Fruit fly (Drosophila melanogaster) whole organism, embryonic: ENCODE measurements around the gene Cpr30F.

ENCODE experiments used
- Asciz ChIP-seq: fragments of 200-800 bp; sonication (Bioruptor generic); optimal IDR thresholded peaks from 2 replicates; lab custom pipeline; 2017; ENCODE audit warnings: missing biosample characterization, mild to moderate bottlenecking, missing genetic modification characterization, missing genetic modification reagents
- B-H1 ChIP-seq: fragments of 200-800 bp; sonication (Bioruptor generic); IDR thresholded peaks from 3 replicates; pipeline ENCODE4 v1.3.6; 2022; ENCODE audit warnings: missing biosample characterization, missing genetic modification characterization
- Bdp1 ChIP-seq: fragments of 200-800 bp; sonication (Bioruptor generic); optimal IDR thresholded peaks from 3 replicates; lab custom pipeline; 2016; ENCODE audit warnings: missing biosample characterization, missing genetic modification characterization
- Blimp-1 ChIP-seq: fragments of 200-800 bp; sonication (Bioruptor generic); optimal IDR thresholded peaks from 3 replicates; lab custom pipeline; 2018; ENCODE audit warnings: missing biosample characterization, missing genetic modification characterization, mild to moderate bottlenecking, moderate library complexity, missing genetic modification reagents
- CG10543 ChIP-seq: fragments of 200-800 bp; sonication (Bioruptor generic); optimal IDR thresholded peaks from 3 replicates; lab custom pipeline; 2017; ENCODE audit warnings: missing biosample characterization, mild to moderate bottlenecking, missing genetic modification characterization, moderate library complexity
- CG11093 ChIP-seq: fragments of 200-800 bp; sonication (Bioruptor generic); IDR thresholded peaks from 3 replicates; pipeline ENCODE4 v1.3.6; 2022; ENCODE audit warnings: missing biosample characterization, missing genetic modification characterization
- CG12104 ChIP-seq: fragments of 200-800 bp; sonication (Bioruptor generic); optimal IDR thresholded peaks from 3 replicates; lab custom pipeline; 2016; ENCODE audit warnings: missing biosample characterization, missing genetic modification characterization
- CG12299 ChIP-seq: fragments of 200-800 bp; sonication (Bioruptor generic); optimal IDR thresholded peaks from 2 replicates; lab custom pipeline; 2018; ENCODE audit warnings: missing biosample characterization, mild to moderate bottlenecking, missing genetic modification characterization
- CG12659 ChIP-seq: fragments of 200-800 bp; sonication (Bioruptor generic); optimal IDR thresholded peaks from 3 replicates; lab custom pipeline; 2017; ENCODE audit warnings: mild to moderate bottlenecking, missing biosample characterization, missing genetic modification reagents, missing genetic modification characterization
- CG12942 ChIP-seq: fragments of 200-800 bp; sonication (Bioruptor generic); optimal IDR thresholded peaks from 3 replicates; lab custom pipeline; 2016; ENCODE audit warnings: missing biosample characterization, missing genetic modification characterization
- CG13287 ChIP-seq: fragments of 200-800 bp; sonication (Bioruptor generic); IDR thresholded peaks from 2 replicates; pipeline ENCODE4 v1.3.6; 2022; ENCODE audit warnings: missing biosample characterization, missing genetic modification characterization; ENCODE audit not compliant: partially characterized antibody
- CG13296 ChIP-seq: fragments of 200-800 bp; sonication (Bioruptor generic); optimal IDR thresholded peaks from 3 replicates; lab custom pipeline; 2018; ENCODE audit warnings: missing biosample characterization, mild to moderate bottlenecking, missing genetic modification characterization
- CG13894 ChIP-seq: fragments of 200-800 bp; sonication (Bioruptor generic); optimal IDR thresholded peaks from 3 replicates; lab custom pipeline; 2018; ENCODE audit warnings: missing biosample characterization, mild to moderate bottlenecking, missing genetic modification characterization, moderate library complexity
- CG16863 ChIP-seq: fragments of 200-800 bp; sonication (Bioruptor generic); optimal IDR thresholded peaks from 3 replicates; lab custom pipeline; 2016; ENCODE audit warnings: missing biosample characterization, missing genetic modification characterization
- CG18011 ChIP-seq: fragments of 200-800 bp; sonication (Bioruptor generic); optimal IDR thresholded peaks from 2 replicates; lab custom pipeline; 2017; ENCODE audit warnings: missing biosample characterization, missing genetic modification characterization, mild to moderate bottlenecking, moderate library complexity, missing genotype
- CG31365 ChIP-seq: fragments of 200-800 bp; sonication (Bioruptor generic); optimal IDR thresholded peaks from 2 replicates; lab custom pipeline; 2018; ENCODE audit warnings: missing biosample characterization, mild to moderate bottlenecking, missing genetic modification characterization
- CG4617 ChIP-seq: fragments of 200-800 bp; sonication (Bioruptor generic); optimal IDR thresholded peaks from 3 replicates; lab custom pipeline; 2016; ENCODE audit warnings: missing biosample characterization, missing genetic modification characterization, borderline replicate concordance
- CG6765 ChIP-seq: fragments of 200-800 bp; sonication (Bioruptor generic); optimal IDR thresholded peaks from 3 replicates; lab custom pipeline; 2017; ENCODE audit warnings: missing biosample characterization, mild to moderate bottlenecking, missing genetic modification characterization
- CG7745 ChIP-seq: fragments of 200-800 bp; sonication (Bioruptor generic); optimal IDR thresholded peaks from 2 replicates; lab custom pipeline; 2018; ENCODE audit warnings: missing biosample characterization, mild to moderate bottlenecking, missing genetic modification characterization, moderate library complexity
- CG8388 ChIP-seq: fragments of 200-800 bp; sonication (Bioruptor generic); optimal IDR thresholded peaks from 2 replicates; lab custom pipeline; 2019; ENCODE audit warnings: missing biosample characterization, mild to moderate bottlenecking, missing genetic modification characterization, moderate library complexity
- Camta ChIP-seq: fragments of 200-800 bp; sonication (Bioruptor generic); optimal IDR thresholded peaks from 2 replicates; lab custom pipeline; 2016; ENCODE audit warnings: missing biosample characterization, missing genetic modification characterization
- Dp ChIP-seq: fragments of 200-800 bp; sonication (Bioruptor generic); optimal IDR thresholded peaks from 2 replicates; lab custom pipeline; 2018; ENCODE audit warnings: missing biosample characterization, mild to moderate bottlenecking, missing genetic modification characterization, moderate library complexity
- Drgx ChIP-seq: fragments of 200-800 bp; sonication (Bioruptor generic); IDR thresholded peaks from 2 replicates; pipeline ENCODE4 v1.3.6; 2022; ENCODE audit warnings: missing biosample characterization, missing genetic modification characterization
- HLH54F ChIP-seq: fragments of 200-800 bp; sonication (Bioruptor generic); optimal IDR thresholded peaks from 3 replicates; lab custom pipeline; 2016; ENCODE audit warnings: missing biosample characterization, missing genetic modification characterization
- MESR4 ChIP-seq: fragments of 200-800 bp; sonication (Bioruptor generic); optimal IDR thresholded peaks from 2 replicates; lab custom pipeline; 2018; ENCODE audit warnings: missing biosample characterization, mild to moderate bottlenecking, missing genetic modification characterization, moderate library complexity
- NFAT ChIP-seq: fragments of 200-800 bp; sonication (Bioruptor generic); IDR thresholded peaks from 2 replicates; pipeline ENCODE4 v1.3.6; 2022; ENCODE audit warnings: missing biosample characterization, missing genetic modification characterization
- Oli ChIP-seq: fragments of 200-800 bp; sonication (Bioruptor generic); optimal IDR thresholded peaks from 2 replicates; lab custom pipeline; 2018; ENCODE audit warnings: missing biosample characterization, mild to moderate bottlenecking, missing genetic modification characterization, moderate library complexity
- Side ChIP-seq: fragments of 200-800 bp; sonication (Bioruptor generic); optimal IDR thresholded peaks from 2 replicates; lab custom pipeline; 2016; ENCODE audit warnings: missing biosample characterization, missing genetic modification characterization
- Xbp1 ChIP-seq: fragments of 200-800 bp; sonication (Bioruptor generic); optimal IDR thresholded peaks from 3 replicates; lab custom pipeline; 2016; ENCODE audit warnings: missing biosample characterization, mild to moderate bottlenecking, missing genetic modification characterization
- br ChIP-seq: fragments of >200 bp; optimal IDR thresholded peaks from 2 replicates; lab custom pipeline; 2017
- bsh ChIP-seq, 2 experiments: fragments of 200-800 bp; sonication (Bioruptor generic); optimal IDR thresholded peaks; 2 replicates each; lab custom pipeline; 2017 to 2018; ENCODE audit warnings: mild to moderate bottlenecking in 2 of 2, missing biosample characterization in 2 of 2, missing genetic modification characterization in 2 of 2, moderate library complexity in 1 of 2
- cato ChIP-seq: fragments of 200-800 bp; sonication (Bioruptor generic); optimal IDR thresholded peaks from 2 replicates; lab custom pipeline; 2016; ENCODE audit warnings: missing biosample characterization, missing genetic modification characterization, borderline replicate concordance
- caup ChIP-seq: fragments of 200-800 bp; sonication (Bioruptor generic); optimal IDR thresholded peaks from 3 replicates; lab custom pipeline; 2017; ENCODE audit warnings: missing biosample characterization, mild to moderate bottlenecking, missing genetic modification characterization, moderate library complexity; ENCODE audit not compliant: severe bottlenecking
- chif ChIP-seq, 2 experiments: fragments of 200-800 bp; sonication (Bioruptor generic); optimal IDR thresholded peaks; 3 replicates each; lab custom pipeline; 2016; ENCODE audit warnings: missing biosample characterization in 2 of 2, missing genetic modification characterization in 2 of 2
- chm ChIP-seq: fragments of 200-800 bp; sonication (Bioruptor generic); IDR thresholded peaks from 2 replicates; pipeline ENCODE4 v1.3.6; 2022; ENCODE audit warnings: missing biosample characterization, missing genetic modification characterization
- cwo ChIP-seq: fragments of 200-800 bp; sonication (Bioruptor generic); optimal IDR thresholded peaks from 3 replicates; lab custom pipeline; 2017; ENCODE audit warnings: missing biosample characterization, missing genetic modification characterization, mild to moderate bottlenecking, moderate library complexity, missing genetic modification reagents
- disco-r ChIP-seq: fragments of 200-800 bp; sonication (Bioruptor generic); optimal IDR thresholded peaks from 2 replicates; lab custom pipeline; 2016; ENCODE audit warnings: missing biosample characterization, missing genetic modification characterization
- dmrt11E ChIP-seq: fragments of 200-800 bp; sonication (Bioruptor generic); optimal IDR thresholded peaks from 3 replicates; lab custom pipeline; 2018; ENCODE audit warnings: missing biosample characterization, mild to moderate bottlenecking, missing genetic modification characterization, moderate library complexity
- dysf ChIP-seq: fragments of 200-800 bp; sonication (Bioruptor generic); IDR thresholded peaks from 3 replicates; pipeline ENCODE4 v1.3.6; 2022; ENCODE audit warnings: missing biosample characterization, missing genetic modification characterization
- gfzf ChIP-seq: fragments of 200-800 bp; sonication (Bioruptor generic); optimal IDR thresholded peaks from 2 replicates; lab custom pipeline; 2016; ENCODE audit warnings: missing biosample characterization, mild to moderate bottlenecking, missing genetic modification characterization, moderate library complexity
- gro ChIP-seq: fragments of 200-800 bp; sonication (Bioruptor generic); optimal IDR thresholded peaks from 2 replicates; lab custom pipeline; 2016; ENCODE audit warnings: missing biosample characterization, missing genetic modification characterization
- gsb ChIP-seq: fragments of 200-800 bp; sonication (Bioruptor generic); IDR thresholded peaks from 2 replicates; pipeline ENCODE4 v1.3.6; 2022; ENCODE audit warnings: missing biosample characterization, missing genetic modification characterization
- her ChIP-seq: fragments of 200-800 bp; sonication (Bioruptor generic); optimal IDR thresholded peaks from 2 replicates; lab custom pipeline; 2016; ENCODE audit warnings: missing biosample characterization, missing genetic modification characterization
- mirr ChIP-seq: fragments of 200-800 bp; sonication (Bioruptor generic); optimal IDR thresholded peaks from 3 replicates; lab custom pipeline; 2018; ENCODE audit warnings: missing biosample characterization, mild to moderate bottlenecking, missing genetic modification characterization
- nmo ChIP-seq: fragments of 200-800 bp; sonication (Bioruptor generic); optimal IDR thresholded peaks from 2 replicates; lab custom pipeline; 2018; ENCODE audit warnings: missing biosample characterization, mild to moderate bottlenecking, missing genetic modification characterization, moderate library complexity
- pfk ChIP-seq: fragments of 200-800 bp; sonication (Bioruptor generic); optimal IDR thresholded peaks from 2 replicates; lab custom pipeline; 2018; ENCODE audit warnings: missing biosample characterization, mild to moderate bottlenecking, missing genetic modification characterization, moderate library complexity
- prd ChIP-seq, 3 experiments: fragments of >200 bp in 2 of 3; fragments of 200-800 bp in 1 of 3; sonication (Bioruptor generic) in 1 of 3; optimal IDR thresholded peaks in 2 of 3; IDR thresholded peaks in 1 of 3; 2 replicates in 2 of 3; 3 replicates in 1 of 3; pipeline versions ENCODE4 v1.3.6 to Lab custom; 2017 to 2022; ENCODE audit warnings: missing biosample characterization in 1 of 3, missing genetic modification characterization in 1 of 3
- stc ChIP-seq: fragments of 200-800 bp; sonication (Bioruptor generic); IDR thresholded peaks from 2 replicates; pipeline ENCODE4 v1.3.6; 2022; ENCODE audit warnings: missing biosample characterization, missing genetic modification characterization
- trem ChIP-seq: fragments of 200-800 bp; optimal IDR thresholded peaks from 3 replicates; lab custom pipeline; 2019; ENCODE audit warnings: missing biosample characterization, mild to moderate bottlenecking, missing genetic modification characterization, moderate library complexity

Gene Cpr30F

DNA sequence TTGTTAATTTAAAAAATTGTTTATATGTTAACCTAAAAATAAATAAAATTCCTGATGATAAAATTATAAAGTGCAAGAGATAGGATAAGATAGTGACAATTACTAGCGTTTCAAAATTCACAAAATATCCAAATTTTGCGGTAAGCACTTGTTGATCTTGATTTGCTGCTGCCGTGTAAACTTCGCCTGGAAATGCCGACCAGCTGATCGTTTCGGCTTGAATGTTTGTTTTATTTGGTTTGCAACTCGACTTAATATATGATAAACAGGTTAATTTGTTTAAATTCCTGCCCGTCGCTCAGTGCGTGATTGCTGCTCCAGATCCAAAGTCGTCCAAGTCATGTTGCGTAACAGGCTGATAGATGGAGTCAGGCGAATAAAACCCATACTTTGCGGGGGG is 11.6 kb downstream of the Cpr30F start, which contains the start of gene CG4592 (continued):
- TF ChIP-seq stc (0 out of 2 replicates have a peak, but pooled peaks have one; percentile 17), CG6765 (GFP tag; lab: Kevin White, UChicago) (no peak), mirr (GFP tag; lab: Kevin White, UChicago) (peak; percentile 50), chif (GFP tag; optimal IDR thresholded peaks at IDR 0.05; lab: Kevin White, UChicago) (peak; percentile 4 to 42), gro (GFP tag; lab: Kevin White, UChicago) (peak; percentile 67), chm (peak; percentile 90), Side (GFP tag; lab: Kevin White, UChicago) (peak; percentile 31), Camta (GFP tag; lab: Kevin White, UChicago) (peak; percentile 37), CG12299 (tag; lab: Kevin White, UChicago) (peak; percentile 19), br (lab: Kevin White, UChicago) (no peak), nmo (peak; percentile 56), Xbp1 (peak; percentile 64), CG4617 (GFP tag; lab: Kevin White, UChicago) (no peak), CG18011 (peak; percentile 26), CG7745 (no peak), Dp (GFP tag; lab: Kevin White, UChicago) (peak; percentile 18), Asciz (GFP tag; lab: Kevin White, UChicago) (peak; percentile 53), CG12942 (GFP tag; lab: Kevin White, UChicago) (peak; percentile 29), bsh (GFP tag; optimal IDR thresholded peaks at IDR 0.05; lab: Kevin White, UChicago) (peak in 1 of 2 experiments; percentile 70), CG12659 (peak; percentile 63), trem (tag; lab: Kevin White, UChicago) (peak; percentile 37), prd (optimal IDR thresholded peaks at IDR 0.05; lab: Kevin White, UChicago) (no peak), prd (GFP tag; IDR thresholded peaks at IDR 0.05; lab: Robert Waterston, UW) (peak; percentile 53; the same call in 2 of the 3 replicates), gsb (GFP tag; lab: Robert Waterston, UW) (no peak), MESR4 (GFP tag; lab: Kevin White, UChicago) (peak; percentile 21), CG16863 (peak; percentile 39), HLH54F (GFP tag; lab: Kevin White, UChicago) (peak; percentile 29), CG8388 (GFP tag; lab: Kevin White, UChicago) (no peak), dmrt11E (tag; lab: Kevin White, UChicago) (peak; percentile 48), caup (GFP tag; lab: Kevin White, UChicago) (peak; percentile 66), her (GFP tag; lab: Kevin White, UChicago) (peak; percentile 45), dysf (GFP tag; lab: Robert Waterston, UW) (peak; percentile 74), Drgx (GFP tag; lab: Robert Waterston, UW) (peak; percentile 83), Bdp1 (GFP tag; lab: Kevin White, UChicago) (peak; percentile 18), cato (GFP tag; lab: Kevin White, UChicago) (peak; percentile 24), disco-r (GFP tag; lab: Kevin White, UChicago) (no peak), CG13894 (no peak), Oli (tag; lab: Kevin White, UChicago) (peak; percentile 33), CG10543 (GFP tag; lab: Kevin White, UChicago) (no peak), CG12104 (peak; percentile 4), pfk (GFP tag; lab: Kevin White, UChicago) (peak; percentile 2), gfzf (no peak), B-H1 (peak; percentile 21; the same call in 1 of the 3 replicates), CG13287 (GFP tag; lab: Robert Waterston, UW) (peak; percentile 40; the same call in 1 of the 2 replicates), CG31365 (tag; lab: Kevin White, UChicago) (peak; percentile 11), CG13296 (GFP tag; lab: Kevin White, UChicago) (peak; percentile 52), NFAT (GFP tag; lab: Robert Waterston, UW) (peak; percentile 60), Blimp-1 (GFP tag; lab: Kevin White, UChicago) (peak; percentile 51), CG11093 (GFP tag; lab: Robert Waterston, UW) (no peak), cwo (GFP tag; lab: Kevin White, UChicago) (peak; percentile 14)
